Worm (Caenorhabditis elegans) whole organism, young adult: ENCODE results near the gene his-6.

ENCODE experiments used
- F57A8.1 ChIP-seq: fragments of 200-800 bp; sonication (Bioruptor generic); optimal IDR thresholded peaks from 2 replicates; lab custom pipeline; 2018; ENCODE audit warnings: mild to moderate bottlenecking, missing genetic modification characterization, moderate library complexity, missing compliant biosample characterization
- Y67H2A.10 ChIP-seq: fragments of 200-800 bp; sonication (Bioruptor generic); conservative IDR thresholded peaks from 2 replicates; pipeline ENCODE4 v1.3.6; 2022; ENCODE audit warnings: missing genetic modification reagents, missing genetic modification characterization, missing compliant biosample characterization
- ceh-79 ChIP-seq: sonication (generic microtip); optimal IDR thresholded peaks from 2 replicates; lab custom pipeline; 2017; ENCODE audit warnings: mild to moderate bottlenecking, missing genetic modification characterization, missing compliant biosample characterization
- egrh-3 ChIP-seq: fragments of 200-800 bp; sonication (Bioruptor generic); IDR thresholded peaks from 2 replicates; pipeline ENCODE4 v1.3.6; 2022; ENCODE audit warnings: missing genetic modification reagents, missing genetic modification characterization, missing compliant biosample characterization
- let-526 ChIP-seq: fragments of 200-800 bp; sonication (Bioruptor generic); IDR thresholded peaks from 2 replicates; pipeline ENCODE4 v1.3.6; 2022; ENCODE audit warnings: missing genetic modification reagents, missing genetic modification characterization, missing compliant biosample characterization
- lin-35 ChIP-seq, 3 experiments: fragments of 150-350 bp in 2 of 3; sonication (generic microtip) in 1 of 3; optimal IDR thresholded peaks; 2 replicates each; lab custom pipeline; 2014 to 2018; ENCODE audit warnings: missing biosample characterization in 3 of 3, missing genetic modification characterization in 3 of 3, missing genetic modification reagents in 3 of 3
- lin-40 ChIP-seq: sonication (generic microtip); optimal IDR thresholded peaks from 2 replicates; lab custom pipeline; 2016; ENCODE audit warnings: missing genetic modification characterization, mild to moderate bottlenecking, missing compliant biosample characterization, missing genotype, missing genetic modification reagents
- lsy-27 ChIP-seq: sonication (generic microtip); optimal IDR thresholded peaks from 2 replicates; lab custom pipeline; 2017; ENCODE audit warnings: missing genetic modification characterization, mild to moderate bottlenecking, missing compliant biosample characterization, antibody characterized with exemption, missing genotype, borderline replicate concordance; ENCODE audit not compliant: insufficient read depth
- madf-8 ChIP-seq: fragments of 200-800 bp; sonication (Bioruptor generic); conservative IDR thresholded peaks from 2 replicates; pipeline ENCODE4 v1.3.6; 2022; ENCODE audit warnings: missing genetic modification reagents, missing genetic modification characterization, missing compliant biosample characterization
- nfya-1 ChIP-seq: sonication (generic microtip); optimal IDR thresholded peaks from 2 replicates; lab custom pipeline; 2017; ENCODE audit warnings: antibody characterized with exemption, missing compliant biosample characterization, missing genetic modification characterization, borderline replicate concordance; ENCODE audit not compliant: insufficient read depth
- nfyb-1 ChIP-seq: fragments of 200-800 bp; sonication (Bioruptor generic); IDR thresholded peaks from 2 replicates; pipeline ENCODE4 v1.3.6; 2022; ENCODE audit warnings: missing genetic modification reagents, missing genetic modification characterization, missing compliant biosample characterization
- sptf-2 ChIP-seq: fragments of 200-800 bp; sonication (Bioruptor generic); optimal IDR thresholded peaks from 2 replicates; lab custom pipeline; 2018; ENCODE audit warnings: mild to moderate bottlenecking, missing genetic modification characterization, missing compliant biosample characterization

DNA sequence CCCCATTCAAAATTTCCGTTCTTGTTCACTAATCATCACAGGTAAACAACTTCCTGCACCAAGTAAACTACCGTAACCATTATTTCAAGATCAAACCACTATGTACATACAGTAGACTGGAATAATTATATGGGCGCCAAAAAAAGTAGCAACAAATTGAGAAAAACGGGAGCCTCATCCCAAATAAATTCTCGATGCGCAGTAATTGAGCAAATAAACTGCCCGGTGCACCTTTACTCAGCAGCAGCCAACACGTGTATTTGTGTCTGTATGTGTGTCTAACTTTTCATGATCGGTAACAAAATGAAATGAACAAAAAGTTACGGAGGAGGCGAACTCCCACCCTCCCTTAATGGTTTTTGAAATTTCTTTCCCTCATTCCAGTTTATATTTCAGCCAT lies 5.6 kb downstream of the his-6 start, which contains the start of gene otpl-5:
- TF ChIP-seq nfya-1 (no peak), egrh-3 (GFP tag; lab: Robert Waterston, UW) (no peak), ceh-79 (tag; lab: Kevin White, UChicago) (no peak), madf-8 (no peak), F57A8.1 (GFP tag; lab: Kevin White, UChicago) (no peak), nfyb-1 (no peak), sptf-2 (GFP tag; lab: Kevin White, UChicago) (no peak), Y67H2A.10 (no peak), let-526 (no peak), lsy-27 (no peak), lin-40 (no peak), lin-35 (GFP tag; optimal IDR thresholded peaks at IDR 0.05; lab: Kevin White, UChicago) (no peak)
